Worm (Caenorhabditis elegans): ENCODE data around the gene C52B9.19.

DNA sequence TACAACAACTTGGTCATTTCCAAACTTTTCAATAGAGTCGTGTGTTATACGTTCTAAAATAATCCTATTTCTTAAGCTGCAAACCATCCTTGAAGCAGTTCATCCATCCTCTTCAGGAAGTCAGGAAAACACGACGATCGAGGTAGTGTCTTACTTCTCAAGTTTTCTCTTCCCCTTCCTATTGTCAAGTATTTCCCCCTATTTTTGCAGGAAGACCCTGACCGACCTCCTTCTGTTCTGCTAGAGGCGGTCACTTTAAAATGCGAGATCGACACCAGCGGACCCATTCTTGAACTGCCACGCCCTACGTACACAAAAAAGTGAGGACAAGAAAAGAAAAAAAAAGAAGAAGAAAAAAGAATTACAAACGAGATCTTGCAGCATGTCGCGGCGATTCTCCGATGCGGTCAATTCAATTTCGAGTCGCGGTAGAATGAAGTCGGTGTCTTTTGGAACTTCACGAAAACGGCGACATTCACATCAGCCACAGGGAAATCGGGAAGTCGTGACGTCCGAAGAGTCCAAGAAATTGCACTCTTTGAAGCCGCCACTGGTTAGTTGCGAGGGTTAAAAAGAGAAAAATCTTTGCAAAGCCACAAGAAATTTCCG lies 40.6 kb downstream of the C52B9.19 start:
- TF ChIP-seq fos-1 (tag; optimal IDR thresholded peaks at IDR 0.05) = no peak
- TF ChIP-seq nhr-28 (tag; optimal IDR thresholded peaks at IDR 0.05) = no peak
- TF ChIP-seq mdl-1 (tag; optimal IDR thresholded peaks at IDR 0.05) = no peak
- no peak for TF ChIP-seq nfya-1 (tag; optimal IDR thresholded peaks at IDR 0.05; ENCODE audit: insufficient read depth)
- TF ChIP-seq skn-1 (tag; optimal IDR thresholded peaks at IDR 0.05) = no peak
- no peak for TF ChIP-seq ztf-11 (tag; optimal IDR thresholded peaks at IDR 0.05)
- TF ChIP-seq jun-1 (tag; optimal IDR thresholded peaks at IDR 0.05) = no peak
- TF ChIP-seq snpc-4 (tag; optimal IDR thresholded peaks at IDR 0.05) = no peak
- TF ChIP-seq ceh-82 (tag; optimal IDR thresholded peaks at IDR 0.05) = no peak
- TF ChIP-seq R02D3.7 (tag; optimal IDR thresholded peaks at IDR 0.05) = no peak
- no peak for TF ChIP-seq ztf-4 (tag; optimal IDR thresholded peaks at IDR 0.05)
- no peak for TF ChIP-seq nhr-76 (tag; optimal IDR thresholded peaks at IDR 0.05)
- no peak for TF ChIP-seq ama-1 (optimal IDR thresholded peaks at IDR 0.05)

All from whole organism, L3 larva.